Worm (Caenorhabditis elegans) whole organism, midembryonic: ENCODE data around the gene F56D6.13.

ENCODE experiments used
- flt-1 ChIP-seq: fragments of 200-800 bp; sonication (Bioruptor generic); IDR thresholded peaks from 2 replicates; pipeline ENCODE4 v1.3.6; 2022; ENCODE audit warnings: missing genetic modification characterization, missing compliant biosample characterization
- ref-1 ChIP-seq: fragments of 200-800 bp; sonication (Bioruptor generic); conservative IDR thresholded peaks from 2 replicates; pipeline ENCODE4 v1.3.6; 2022; ENCODE audit warnings: missing genetic modification reagents, missing genetic modification characterization, missing compliant biosample characterization
- ztf-29 ChIP-seq: fragments of 200-800 bp; sonication (Bioruptor generic); IDR thresholded peaks from 2 replicates; pipeline ENCODE4 v1.3.6; 2022; ENCODE audit warnings: missing genetic modification reagents, missing genetic modification characterization, missing compliant biosample characterization

DNA sequence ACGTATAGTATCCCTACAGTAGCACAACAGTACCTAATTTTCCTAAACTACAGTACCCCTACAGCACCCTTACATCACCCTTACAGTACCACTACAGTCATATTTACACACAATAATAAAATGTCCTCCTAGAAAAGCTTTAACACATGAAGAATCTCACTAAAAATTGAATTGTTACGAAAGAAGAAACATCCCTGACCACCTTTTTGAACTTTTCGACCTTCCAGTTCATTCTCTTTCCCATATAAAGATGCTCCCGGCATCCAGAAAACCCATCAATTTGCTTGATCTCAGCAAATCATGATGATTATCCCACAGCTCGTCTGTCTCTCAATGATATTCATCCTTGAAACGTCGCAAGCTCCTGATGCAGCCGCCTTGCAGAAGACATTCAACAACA, 4.6 kb upstream of the F56D6.13 start, which contains the start of gene F56D6.21:
- TF ChIP-seq ztf-29 (GFP tag; lab: Robert Waterston, UW): no peak
- no peak for TF ChIP-seq flt-1
- TF ChIP-seq ref-1 (GFP tag; lab: Robert Waterston, UW): no peak
